Worm (Caenorhabditis elegans): Measurements from ENCODE around the gene rpc-11.

Gene rpc-11

DNA sequence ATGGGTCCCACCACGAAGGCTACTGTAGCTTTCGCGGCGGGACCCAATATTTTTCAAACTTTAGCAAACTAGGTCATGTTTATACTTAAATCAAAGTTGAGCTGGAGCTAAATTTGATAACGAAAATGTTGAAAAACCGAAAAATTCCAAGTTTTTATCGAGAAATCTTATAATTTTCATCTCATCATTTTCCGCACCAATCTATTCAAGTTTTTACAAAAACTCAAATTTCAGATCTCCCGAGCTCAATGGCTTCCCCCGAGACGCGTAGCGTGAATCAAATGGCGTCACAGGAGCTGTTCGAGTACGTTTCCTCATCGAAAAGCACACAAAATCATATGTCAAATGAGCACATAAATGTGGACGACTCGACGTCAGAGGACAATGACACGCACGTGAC lies 11.9 kb downstream of the rpc-11 start:
- TF ChIP-seq sem-4 (tag; optimal IDR thresholded peaks at IDR 0.05), result no peak
- TF ChIP-seq nhr-10 (tag; optimal IDR thresholded peaks at IDR 0.05), result no peak
- no peak for TF ChIP-seq gmeb-1 (tag; optimal IDR thresholded peaks at IDR 0.05)
- TF ChIP-seq elt-1 (tag; optimal IDR thresholded peaks at IDR 0.05), result no peak
- TF ChIP-seq unc-62 (GFP tag; optimal IDR thresholded peaks at IDR 0.05), result no peak
- TF ChIP-seq R02D3.7 (tag; optimal IDR thresholded peaks at IDR 0.05), result no peak
- no peak for TF ChIP-seq fos-1 (tag; optimal IDR thresholded peaks at IDR 0.05)
- TF ChIP-seq ZK546.5 (tag; optimal IDR thresholded peaks at IDR 0.05), result no peak
- no peak for TF ChIP-seq mbf-1 (tag; optimal IDR thresholded peaks at IDR 0.05)
- no peak for TF ChIP-seq unc-55 (GFP tag; optimal IDR thresholded peaks at IDR 0.05)
- TF ChIP-seq alr-1 (tag; optimal IDR thresholded peaks at IDR 0.05), result no peak

ce11 chrIV:1394077-1394476 lies 15.8 kb downstream of the rpc-11 start:
- no peak for TF ChIP-seq lin-13 (GFP tag; optimal IDR thresholded peaks at IDR 0.05)
- TF ChIP-seq ztf-11 (tag; optimal IDR thresholded peaks at IDR 0.05), result no peak
- no peak for TF ChIP-seq lsy-2 (tag; optimal IDR thresholded peaks at IDR 0.05)
- TF ChIP-seq blmp-1 (tag; optimal IDR thresholded peaks at IDR 0.05; ENCODE audit: insufficient read depth), result no peak
- TF ChIP-seq ztf-1 (GFP tag; conservative IDR thresholded peaks at IDR 0.05), result no peak
- no peak for TF ChIP-seq mab-5 (tag; optimal IDR thresholded peaks at IDR 0.05)
- no peak for TF ChIP-seq nhr-21 (tag; optimal IDR thresholded peaks at IDR 0.05)
- no peak for TF ChIP-seq aly-2 (tag; optimal IDR thresholded peaks at IDR 0.05)
- TF ChIP-seq peb-1 (tag; optimal IDR thresholded peaks at IDR 0.05), result no peak
- no peak for TF ChIP-seq unc-55 (GFP tag; optimal IDR thresholded peaks at IDR 0.05)
- no peak for TF ChIP-seq sma-9 (GFP tag; optimal IDR thresholded peaks at IDR 0.05)
- no peak for TF ChIP-seq sma-9 (tag; optimal IDR thresholded peaks at IDR 0.05)
- no peak for TF ChIP-seq ama-1 (optimal IDR thresholded peaks at IDR 0.05)
- no peak for TF ChIP-seq mbf-1 (tag; optimal IDR thresholded peaks at IDR 0.05)

DNA sequence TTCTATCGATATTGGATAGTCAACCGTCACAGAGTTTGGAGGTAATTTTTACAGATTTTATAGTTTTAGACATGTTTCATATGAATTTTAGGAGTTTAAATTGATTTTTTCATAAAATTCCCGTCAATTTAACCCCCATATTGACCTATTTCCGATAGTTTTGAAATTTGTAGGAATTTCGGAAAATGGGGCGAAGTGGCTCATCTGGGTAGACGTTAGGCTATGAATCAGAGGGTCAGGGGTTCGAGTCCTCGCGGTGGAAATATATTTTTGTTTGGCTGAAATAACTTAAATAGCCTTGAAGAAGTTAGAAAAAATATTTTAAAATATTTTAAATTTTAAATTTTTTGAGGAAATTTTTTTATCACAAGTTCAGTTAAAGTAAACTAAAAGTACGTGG lies 18.4 kb downstream of the rpc-11 start:
- TF ChIP-seq unc-39 (tag; optimal IDR thresholded peaks at IDR 0.05) (no peak), dmd-4 (tag; optimal IDR thresholded peaks at IDR 0.05) (no peak), crh-2 (tag; optimal IDR thresholded peaks at IDR 0.05) (no peak), C34F6.9 (tag; optimal IDR thresholded peaks at IDR 0.05) (no peak), nhr-129 (tag; optimal IDR thresholded peaks at IDR 0.05) (no peak), ceh-16 (tag; optimal IDR thresholded peaks at IDR 0.05) (no peak), sma-3 (GFP tag; optimal IDR thresholded peaks at IDR 0.05) (no peak), elt-3 (tag; optimal IDR thresholded peaks at IDR 0.05) (no peak)

- TF ChIP-seq nhr-10 (tag; optimal IDR thresholded peaks at IDR 0.05), result no peak
Observed at ce11 chrIV:1390102-1390501, 19.7 kb downstream of the rpc-11 start.

- no peak for TF ChIP-seq nhr-77 (tag; optimal IDR thresholded peaks at IDR 0.05)
- peak; percentile 80 for TF ChIP-seq fos-1 (tag; optimal IDR thresholded peaks at IDR 0.05)
- TF ChIP-seq zag-1 (tag; optimal IDR thresholded peaks at IDR 0.05), result no peak
- TF ChIP-seq ceh-16 (tag; optimal IDR thresholded peaks at IDR 0.05), result no peak
- TF ChIP-seq nhr-21 (tag; optimal IDR thresholded peaks at IDR 0.05), result no peak
- peak; percentile 12 for TF ChIP-seq crh-2 (tag; optimal IDR thresholded peaks at IDR 0.05)
Observed at ce11 chrIV:1389599-1389998, 20.2 kb downstream of the rpc-11 start.

ce11 chrIV:1389021-1389420 lies 20.8 kb downstream of the rpc-11 start:
- TF ChIP-seq alr-1 (tag; optimal IDR thresholded peaks at IDR 0.05) (no peak), nhr-25 (tag; optimal IDR thresholded peaks at IDR 0.05) (peak; percentile 58), dmd-4 (tag; optimal IDR thresholded peaks at IDR 0.05) (no peak), gmeb-1 (tag; optimal IDR thresholded peaks at IDR 0.05) (peak; percentile 4), sem-4 (tag; optimal IDR thresholded peaks at IDR 0.05) (no peak), blmp-1 (tag; optimal IDR thresholded peaks at IDR 0.05; ENCODE audit: insufficient read depth) (peak; percentile 11), C34F6.9 (tag; optimal IDR thresholded peaks at IDR 0.05) (peak; percentile 3), sma-3 (GFP tag; optimal IDR thresholded peaks at IDR 0.05) (peak; percentile 46)

Measured in whole organism, L2 larva.